Worm (Caenorhabditis elegans) whole organism, L4 larva: Measurements from ENCODE around the gene cmk-1.

Source experiments
- F37D6.2 ChIP-seq: sonication (generic microtip); optimal IDR thresholded peaks from 2 replicates; lab custom pipeline; 2016; ENCODE audit warnings: mild to moderate bottlenecking, missing genetic modification characterization, missing compliant biosample characterization
- F49E8.2 ChIP-seq: sonication (generic microtip); optimal IDR thresholded peaks from 2 replicates; lab custom pipeline; 2016; ENCODE audit warnings: missing compliant biosample characterization, mild to moderate bottlenecking, missing genetic modification characterization, borderline replicate concordance
- Y105C5A.15 ChIP-seq: fragments of 200-800 bp; sonication (Bioruptor generic); IDR thresholded peaks from 2 replicates; pipeline ENCODE4 v1.3.6; 2022; ENCODE audit warnings: missing genetic modification characterization, missing compliant biosample characterization
- Y48G9A.11 ChIP-seq: fragments of 200-800 bp; sonication (Bioruptor generic); IDR thresholded peaks from 2 replicates; pipeline ENCODE4 v1.3.6; 2022; ENCODE audit warnings: missing genetic modification reagents, missing genetic modification characterization, missing compliant biosample characterization
- Y75B8A.6 ChIP-seq: fragments of 200-800 bp; sonication (Bioruptor generic); IDR thresholded peaks from 2 replicates; pipeline ENCODE4 v1.3.6; 2022; ENCODE audit warnings: missing genetic modification reagents, missing genetic modification characterization, missing compliant biosample characterization
- aha-1 ChIP-seq: fragments of 150-350 bp; peaks from one replicate; lab custom pipeline; 2014; ENCODE audit warnings: missing biosample characterization, missing genetic modification characterization
- ama-1 ChIP-seq: fragments of 150-350 bp; optimal IDR thresholded peaks from 2 replicates; lab custom pipeline; 2014; ENCODE audit warnings: inconsistent platforms, mixed read lengths
- attf-4 ChIP-seq: sonication (generic microtip); optimal IDR thresholded peaks from 3 replicates; lab custom pipeline; 2017; ENCODE audit warnings: missing biosample characterization, missing genetic modification characterization
- ceh-20 ChIP-seq: fragments of 200-800 bp; sonication (Bioruptor generic); IDR thresholded peaks from 2 replicates; pipeline ENCODE4 v1.3.6; 2022; ENCODE audit warnings: missing genetic modification reagents, missing genetic modification characterization, missing compliant biosample characterization
- ceh-28 ChIP-seq: fragments of 150-350 bp; optimal IDR thresholded peaks from 2 replicates; lab custom pipeline; 2014; ENCODE audit warnings: missing biosample characterization, missing genetic modification reagents, missing genetic modification characterization
- ceh-32 ChIP-seq: sonication (generic microtip); optimal IDR thresholded peaks from 2 replicates; lab custom pipeline; 2016; ENCODE audit warnings: mild to moderate bottlenecking, missing genetic modification characterization, missing compliant biosample characterization; ENCODE audit not compliant: poor library complexity
- cey-2 ChIP-seq: sonication (generic microtip); optimal IDR thresholded peaks from 3 replicates; lab custom pipeline; 2017; ENCODE audit warnings: missing genetic modification characterization, mild to moderate bottlenecking, missing compliant biosample characterization, antibody characterized with exemption, borderline replicate concordance; ENCODE audit not compliant: insufficient read depth
- daf-12 ChIP-seq: fragments of 150-350 bp; optimal IDR thresholded peaks from 2 replicates; lab custom pipeline; 2014; ENCODE audit warnings: missing biosample characterization, missing genetic modification reagents, missing genetic modification characterization
- dmd-8 ChIP-seq: fragments of 200-800 bp; sonication (Bioruptor generic); IDR thresholded peaks from 2 replicates; pipeline ENCODE4 v1.3.6; 2022; ENCODE audit warnings: missing genetic modification characterization, missing compliant biosample characterization
- dve-1 ChIP-seq: sonication (generic microtip); optimal IDR thresholded peaks from 2 replicates; lab custom pipeline; 2017; ENCODE audit warnings: antibody characterized with exemption, mild to moderate bottlenecking, missing genetic modification characterization, missing compliant biosample characterization; ENCODE audit not compliant: insufficient read depth
- egl-27 ChIP-seq: sonication (generic microtip); optimal IDR thresholded peaks from 3 replicates; lab custom pipeline; 2017; ENCODE audit warnings: missing biosample characterization, missing genetic modification reagents, missing genetic modification characterization
- hlh-11 ChIP-seq: fragments of 200-800 bp; sonication (Bioruptor generic); optimal IDR thresholded peaks from 2 replicates; lab custom pipeline; 2018; ENCODE audit warnings: mild to moderate bottlenecking, missing genetic modification characterization, missing compliant biosample characterization
- hmg-1.1 ChIP-seq: fragments of 200-800 bp; sonication (Bioruptor generic); IDR thresholded peaks from 2 replicates; pipeline ENCODE4 v1.3.6; 2022; ENCODE audit warnings: missing genetic modification reagents, missing genetic modification characterization, missing compliant biosample characterization
- jun-1 ChIP-seq: fragments of 150-350 bp; optimal IDR thresholded peaks from 2 replicates; lab custom pipeline; 2014; ENCODE audit warnings: missing biosample characterization, missing genetic modification reagents, missing genetic modification characterization
- lin-1 ChIP-seq: fragments of 200-800 bp; sonication (Bioruptor generic); IDR thresholded peaks from 2 replicates; pipeline ENCODE4 v1.3.6; 2022; ENCODE audit warnings: missing genetic modification reagents, missing genetic modification characterization, missing compliant biosample characterization
- lin-13 ChIP-seq: fragments of 150-350 bp; optimal IDR thresholded peaks from 2 replicates; lab custom pipeline; 2014; ENCODE audit warnings: missing biosample characterization, missing genetic modification reagents, missing genetic modification characterization
- lin-38 ChIP-seq: fragments of 200-800 bp; sonication (Bioruptor generic); IDR thresholded peaks from 2 replicates; pipeline ENCODE4 v1.3.6; 2022; ENCODE audit warnings: missing genetic modification reagents, missing genetic modification characterization, missing compliant biosample characterization
- lir-3 ChIP-seq: sonication (generic microtip); optimal IDR thresholded peaks from 2 replicates; lab custom pipeline; 2016; ENCODE audit warnings: mild to moderate bottlenecking, missing genetic modification characterization, missing compliant biosample characterization
- lsy-2 ChIP-seq, 2 experiments: fragments of 150-350 bp in 1 of 2; sonication (generic microtip) in 1 of 2; optimal IDR thresholded peaks; 2 replicates each; lab custom pipeline; 2014 to 2017; ENCODE audit warnings: missing biosample characterization in 2 of 2, missing genetic modification characterization in 2 of 2
- mes-2 ChIP-seq: sonication (generic microtip); optimal IDR thresholded peaks from 2 replicates; lab custom pipeline; 2016; ENCODE audit warnings: missing genotype, mild to moderate bottlenecking, missing genetic modification characterization, missing compliant biosample characterization; ENCODE audit not compliant: poor library complexity, severe bottlenecking
- mxl-3 ChIP-seq: fragments of 200-800 bp; sonication (Bioruptor generic); optimal IDR thresholded peaks from 2 replicates; lab custom pipeline; 2018; ENCODE audit warnings: mild to moderate bottlenecking, missing genetic modification characterization, missing compliant biosample characterization
- nhr-10 ChIP-seq: fragments of 150-350 bp; optimal IDR thresholded peaks from 2 replicates; lab custom pipeline; 2014; ENCODE audit warnings: missing biosample characterization, missing genetic modification characterization
- nhr-102 ChIP-seq: sonication (generic microtip); optimal IDR thresholded peaks from 2 replicates; lab custom pipeline; 2016; ENCODE audit warnings: mild to moderate bottlenecking, missing genetic modification characterization, moderate library complexity, missing compliant biosample characterization
- nhr-28 ChIP-seq: fragments of 150-350 bp; optimal IDR thresholded peaks from 2 replicates; lab custom pipeline; 2014; ENCODE audit warnings: missing biosample characterization, missing genetic modification characterization
- nhr-42 ChIP-seq: fragments of 200-800 bp; sonication (Bioruptor generic); IDR thresholded peaks from 2 replicates; pipeline ENCODE4 v1.3.6; 2022; ENCODE audit warnings: missing genetic modification characterization, missing compliant biosample characterization
- set-16 ChIP-seq: fragments of 200-800 bp; sonication (Bioruptor generic); IDR thresholded peaks from 2 replicates; pipeline ENCODE4 v1.3.6; 2022; ENCODE audit warnings: missing genetic modification reagents, missing genetic modification characterization, missing compliant biosample characterization
- snpc-1.2 ChIP-seq: fragments of 200-800 bp; sonication (Bioruptor generic); IDR thresholded peaks from 2 replicates; pipeline ENCODE4 v1.3.6; 2022; ENCODE audit warnings: missing genetic modification reagents, missing genetic modification characterization, missing compliant biosample characterization
- unc-39 ChIP-seq: sonication (generic microtip); optimal IDR thresholded peaks from 2 replicates; lab custom pipeline; 2017; ENCODE audit warnings: missing biosample characterization, missing genetic modification characterization
- unc-62 ChIP-seq, 3 experiments: fragments of 150-350 bp in 1 of 3; sonication (generic microtip); optimal IDR thresholded peaks in 2 of 3; peaks in 1 of 3; 1 replicate in 1 of 3; 2 replicates in 2 of 3; lab custom pipeline; 2014 to 2017; ENCODE audit warnings: missing biosample characterization in 3 of 3, missing genetic modification characterization in 3 of 3, missing genetic modification reagents in 3 of 3, missing genotype in 1 of 3
- zfp-2 ChIP-seq: sonication (generic microtip); optimal IDR thresholded peaks from 2 replicates; lab custom pipeline; 2016; ENCODE audit warnings: mild to moderate bottlenecking, missing genetic modification characterization, missing compliant biosample characterization
- zip-11 ChIP-seq: fragments of 200-800 bp; sonication (Bioruptor generic); IDR thresholded peaks from 2 replicates; pipeline ENCODE4 v1.3.6; 2022; ENCODE audit warnings: missing genetic modification characterization, missing compliant biosample characterization
- zip-2 ChIP-seq: fragments of 150-350 bp; optimal IDR thresholded peaks from 2 replicates; lab custom pipeline; 2014; ENCODE audit warnings: missing biosample characterization, missing genetic modification characterization
- ztf-11 ChIP-seq: fragments of 150-350 bp; optimal IDR thresholded peaks from 2 replicates; lab custom pipeline; 2014; ENCODE audit warnings: missing biosample characterization, missing genetic modification characterization

Gene cmk-1

ce11 chrIV:1814764-1815518, 9.3 kb upstream of the cmk-1 start, which contains the start of gene snn-1:
TSS of gene snn-1 (minus strand) at chrIV:1815118.
- TF ChIP-seq aha-1 (tag; lab: Kevin White, UChicago) = peak; percentile 94
- TF ChIP-seq nhr-10 = no peak
- peak in 1 of 2 experiments; percentile 77 for TF ChIP-seq unc-62 (GFP tag; optimal IDR thresholded peaks at IDR 0.05 in 1 of 2; lab: Kevin White, UChicago)
- TF ChIP-seq unc-62 (tag; optimal IDR thresholded peaks at IDR 0.05; lab: Kevin White, UChicago) = no peak
- peak in 1 of 2 experiments; percentile 27 for TF ChIP-seq lsy-2 (tag; optimal IDR thresholded peaks at IDR 0.05; lab: Kevin White, UChicago)

- TF ChIP-seq mes-2 (tag; lab: Kevin White, UChicago) = peak; percentile 34
- no peak for TF ChIP-seq ztf-11 (tag; lab: Kevin White, UChicago)
- no peak for TF ChIP-seq nhr-28 (tag; lab: Kevin White, UChicago)
- peak in 1 of 2 experiments; percentile 9 for TF ChIP-seq lsy-2 (tag; optimal IDR thresholded peaks at IDR 0.05; lab: Kevin White, UChicago)
Measured at ce11 chrIV:1816238-1816637, 8.0 kb upstream of the cmk-1 start.

- TF ChIP-seq lin-38 (GFP tag; lab: Robert Waterston, UW) (0 out of 2 replicates have a peak, but pooled peaks have one; percentile 5), F37D6.2 (tag; lab: Kevin White, UChicago) (no peak), daf-12 (tag; lab: Kevin White, UChicago) (no peak), mes-2 (tag; lab: Kevin White, UChicago) (no peak), nhr-42 (GFP tag; lab: Robert Waterston, UW) (no peak), snpc-1.2 (0 out of 2 replicates have a peak, but pooled peaks have one; percentile 22), Y75B8A.6 (no peak), dve-1 (tag; lab: Kevin White, UChicago) (no peak), lin-13 (GFP tag; lab: Kevin White, UChicago) (no peak), zfp-2 (tag; lab: Kevin White, UChicago) (no peak), ceh-28 (tag; lab: Kevin White, UChicago) (no peak), aha-1 (tag; lab: Kevin White, UChicago) (peak; percentile 38), unc-39 (tag; lab: Kevin White, UChicago) (no peak), F49E8.2 (tag; lab: Kevin White, UChicago) (no peak), set-16 (GFP tag; lab: Robert Waterston, UW) (peak; percentile 95)
Measured at ce11 chrIV:1818467-1819076, 5.7 kb upstream of the cmk-1 start.

- TF ChIP-seq cey-2 (tag; lab: Kevin White, UChicago) = no peak
- peak; percentile 47 for TF ChIP-seq mxl-3 (GFP tag; lab: Kevin White, UChicago)
- TF ChIP-seq hlh-11 = peak; percentile 1
- no peak for TF ChIP-seq attf-4
- TF ChIP-seq hmg-1.1 = no peak
Measured at ce11 chrIV:1820153-1820552, 4.1 kb upstream of the cmk-1 start, which contains the start of gene col-109. TSS of gene col-109 (minus strand) at chrIV:1820253.

- TF ChIP-seq ceh-20 (GFP tag; lab: Robert Waterston, UW) = no peak
- TF ChIP-seq ceh-32 (tag; lab: Kevin White, UChicago) = no peak
- no peak for TF ChIP-seq F49E8.2 (tag; lab: Kevin White, UChicago)
- TF ChIP-seq dve-1 (tag; lab: Kevin White, UChicago) = no peak
- TF ChIP-seq egl-27 (tag; lab: Kevin White, UChicago) = no peak
- TF ChIP-seq lin-1 (GFP tag; lab: Robert Waterston, UW) = no peak
- TF ChIP-seq mes-2 (tag; lab: Kevin White, UChicago) = no peak
- TF ChIP-seq jun-1 = no peak
- TF ChIP-seq nhr-102 = no peak
- no peak for TF ChIP-seq lir-3 (tag; lab: Kevin White, UChicago)
- TF ChIP-seq aha-1 (tag; lab: Kevin White, UChicago) = no peak
- TF ChIP-seq lin-13 (GFP tag; lab: Kevin White, UChicago) = no peak
- TF ChIP-seq Y105C5A.15 = no peak
- no peak for TF ChIP-seq zip-11
- no peak for TF ChIP-seq dmd-8
- no peak for TF ChIP-seq Y48G9A.11 (GFP tag; lab: Robert Waterston, UW)
- no peak for TF ChIP-seq ama-1 (lab: Kevin White, UChicago)
- no peak for TF ChIP-seq zip-2
- TF ChIP-seq hlh-11 = no peak
Measured at ce11 chrIV:1821550-1821949, 2.7 kb upstream of the cmk-1 start, which contains the start of gene Y38C1BA.4. TSS of gene Y38C1BA.4 (plus strand) at chrIV:1821850.
